Worm (Caenorhabditis elegans) whole organism, late embryonic: ENCODE data around the gene srxa-13.

Experiments used
- C08G9.2 ChIP-seq: sonication (generic microtip); optimal IDR thresholded peaks from 2 replicates; lab custom pipeline; 2016; ENCODE audit warnings: mild to moderate bottlenecking, missing genetic modification characterization, moderate library complexity, missing compliant biosample characterization
- F13H6.1 ChIP-seq: sonication (generic microtip); optimal IDR thresholded peaks from 2 replicates; lab custom pipeline; 2016; ENCODE audit warnings: missing genetic modification characterization, missing compliant biosample characterization
- ahr-1 ChIP-seq: sonication (generic microtip); optimal IDR thresholded peaks from 2 replicates; lab custom pipeline; 2016; ENCODE audit warnings: missing genetic modification characterization, missing compliant biosample characterization
- ceh-18 ChIP-seq: sonication (generic microtip); optimal IDR thresholded peaks from 2 replicates; lab custom pipeline; 2016; ENCODE audit warnings: missing genetic modification characterization, missing compliant biosample characterization
- ceh-19 ChIP-seq: fragments of 200-800 bp; sonication (Bioruptor generic); optimal IDR thresholded peaks from 2 replicates; lab custom pipeline; 2018; ENCODE audit warnings: mild to moderate bottlenecking, missing genetic modification characterization, missing compliant biosample characterization
- ceh-22 ChIP-seq: sonication (generic microtip); optimal IDR thresholded peaks from 2 replicates; lab custom pipeline; 2017; ENCODE audit warnings: missing biosample characterization, missing genetic modification characterization
- ceh-24 ChIP-seq: sonication (generic microtip); optimal IDR thresholded peaks from 2 replicates; lab custom pipeline; 2016; ENCODE audit warnings: mild to moderate bottlenecking, missing genetic modification characterization, missing compliant biosample characterization
- ceh-31 ChIP-seq: sonication (generic microtip); optimal IDR thresholded peaks from 2 replicates; lab custom pipeline; 2016; ENCODE audit warnings: missing genetic modification characterization, missing compliant biosample characterization
- ceh-34 ChIP-seq: sonication (generic microtip); optimal IDR thresholded peaks from 2 replicates; lab custom pipeline; 2016; ENCODE audit warnings: mild to moderate bottlenecking, missing genetic modification characterization, missing compliant biosample characterization
- che-1 ChIP-seq: sonication (generic microtip); optimal IDR thresholded peaks from 2 replicates; lab custom pipeline; 2016; ENCODE audit warnings: mild to moderate bottlenecking, missing genetic modification characterization, missing compliant biosample characterization
- dve-1 ChIP-seq: sonication (generic microtip); optimal IDR thresholded peaks from 2 replicates; lab custom pipeline; 2017; ENCODE audit warnings: antibody characterized with exemption, mild to moderate bottlenecking, missing genetic modification characterization, missing compliant biosample characterization
- elt-4 ChIP-seq: sonication (generic microtip); optimal IDR thresholded peaks from 2 replicates; lab custom pipeline; 2016; ENCODE audit warnings: missing genetic modification characterization, missing compliant biosample characterization
- ets-4 ChIP-seq: sonication (generic microtip); optimal IDR thresholded peaks from 2 replicates; lab custom pipeline; 2016; ENCODE audit warnings: missing genetic modification characterization, missing compliant biosample characterization
- eyg-1 ChIP-seq: sonication (generic microtip); optimal IDR thresholded peaks from 2 replicates; lab custom pipeline; 2016; ENCODE audit warnings: missing genotype, missing genetic modification characterization, missing compliant biosample characterization
- hlh-15 ChIP-seq: sonication (generic microtip); optimal IDR thresholded peaks from 2 replicates; lab custom pipeline; 2016; ENCODE audit warnings: missing genetic modification characterization, missing compliant biosample characterization
- hlh-6 ChIP-seq: sonication (generic microtip); optimal IDR thresholded peaks from 2 replicates; lab custom pipeline; 2016; ENCODE audit warnings: missing genotype, missing genetic modification characterization, missing compliant biosample characterization
- lim-6 ChIP-seq: sonication (generic microtip); optimal IDR thresholded peaks from 2 replicates; lab custom pipeline; 2016; ENCODE audit warnings: missing genetic modification characterization, missing compliant biosample characterization
- lin-11 ChIP-seq: fragments of 200-800 bp; sonication (Bioruptor generic); optimal IDR thresholded peaks from 2 replicates; lab custom pipeline; 2018; ENCODE audit warnings: mild to moderate bottlenecking, missing genetic modification characterization, missing compliant biosample characterization
- madf-2 ChIP-seq: sonication (generic microtip); optimal IDR thresholded peaks from 2 replicates; lab custom pipeline; 2017; ENCODE audit warnings: missing genetic modification characterization, missing compliant biosample characterization
- mec-3 ChIP-seq: sonication (generic microtip); optimal IDR thresholded peaks from 2 replicates; lab custom pipeline; 2016; ENCODE audit warnings: borderline replicate concordance, missing genetic modification characterization, missing compliant biosample characterization
- nhr-11 ChIP-seq: fragments of 150-350 bp; optimal IDR thresholded peaks from 2 replicates; lab custom pipeline; 2014; ENCODE audit warnings: missing biosample characterization, missing genetic modification characterization
- odd-2 ChIP-seq: sonication (generic microtip); optimal IDR thresholded peaks from 2 replicates; lab custom pipeline; 2017; ENCODE audit warnings: antibody characterized with exemption, mild to moderate bottlenecking, missing genetic modification characterization, missing compliant biosample characterization
- pha-2 ChIP-seq: sonication (generic microtip); optimal IDR thresholded peaks from 2 replicates; lab custom pipeline; 2017; ENCODE audit warnings: mild to moderate bottlenecking, missing genetic modification characterization, missing compliant biosample characterization
- pros-1 ChIP-seq: fragments of 150-350 bp; optimal IDR thresholded peaks from 2 replicates; lab custom pipeline; 2014; ENCODE audit warnings: missing biosample characterization, missing genetic modification reagents, missing genetic modification characterization
- ref-2 ChIP-seq: sonication (generic microtip); optimal IDR thresholded peaks from 2 replicates; lab custom pipeline; 2016; ENCODE audit warnings: missing genetic modification characterization, missing compliant biosample characterization
- rnt-1 ChIP-seq: sonication (generic microtip); optimal IDR thresholded peaks from 2 replicates; lab custom pipeline; 2016; ENCODE audit warnings: missing genetic modification characterization, missing compliant biosample characterization
- sdc-2 ChIP-seq: sonication (generic microtip); optimal IDR thresholded peaks from 2 replicates; lab custom pipeline; 2016; ENCODE audit warnings: missing genotype, missing genetic modification characterization, missing compliant biosample characterization
- sox-2 ChIP-seq: fragments of 200-800 bp; sonication (Bioruptor generic); IDR thresholded peaks from 2 replicates; pipeline ENCODE4 v1.3.6; 2022; ENCODE audit warnings: missing genetic modification reagents, missing genetic modification characterization, missing compliant biosample characterization
- sox-4 ChIP-seq: sonication (generic microtip); optimal IDR thresholded peaks from 2 replicates; lab custom pipeline; 2017; ENCODE audit warnings: mild to moderate bottlenecking, missing genetic modification characterization, inconsistent platforms, missing compliant biosample characterization
- tbx-7 ChIP-seq: sonication (generic microtip); optimal IDR thresholded peaks from 2 replicates; lab custom pipeline; 2016; ENCODE audit warnings: missing genotype, missing genetic modification characterization, missing compliant biosample characterization
- unc-3 ChIP-seq, 2 experiments: fragments of 200-800 bp in 1 of 2; sonication (Bioruptor generic) in 1 of 2; sonication (generic microtip) in 1 of 2; conservative IDR thresholded peaks in 1 of 2; optimal IDR thresholded peaks in 1 of 2; 2 replicates each; pipeline versions ENCODE4 v1.3.6 to Lab custom; 2016 to 2022; ENCODE audit warnings: missing compliant biosample characterization in 2 of 2, missing genetic modification characterization in 2 of 2, missing genetic modification reagents in 1 of 2
- unc-42 ChIP-seq: sonication (generic microtip); optimal IDR thresholded peaks from 2 replicates; lab custom pipeline; 2016; ENCODE audit warnings: missing genotype, missing genetic modification characterization, missing compliant biosample characterization
- unc-86 ChIP-seq: sonication (generic microtip); optimal IDR thresholded peaks from 2 replicates; lab custom pipeline; 2016; ENCODE audit warnings: missing genetic modification characterization, missing compliant biosample characterization
- zip-5 ChIP-seq: sonication (generic microtip); optimal IDR thresholded peaks from 2 replicates; lab custom pipeline; 2016; ENCODE audit warnings: missing genetic modification characterization, missing compliant biosample characterization

Gene srxa-13

DNA sequence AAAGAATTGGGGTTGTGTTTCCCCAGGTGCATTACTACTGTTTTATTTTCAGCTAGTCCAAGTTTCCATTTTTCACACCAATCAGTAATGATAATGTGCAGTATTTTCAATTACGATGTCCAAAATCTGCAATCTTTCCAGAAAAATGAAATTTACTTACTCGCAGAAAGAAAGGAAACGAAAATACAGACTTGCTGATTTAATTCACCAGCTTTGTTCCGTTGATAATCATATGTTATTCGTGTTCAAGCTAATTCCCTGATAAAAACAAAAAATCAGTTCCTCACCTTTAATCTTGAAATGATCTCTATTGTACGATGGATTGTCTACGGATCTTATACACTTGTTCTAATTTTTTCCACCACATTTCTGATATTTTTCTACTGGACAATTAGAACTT is 5.8 kb upstream of the srxa-13 start, which contains the start of gene srxa-11:
TSS of gene srxa-11 (plus strand) at position 301 of the 400 bp plus-strand sequence.
- TF ChIP-seq pros-1 (tag; lab: Kevin White, UChicago) (no peak), odd-2 (no peak)

DNA sequence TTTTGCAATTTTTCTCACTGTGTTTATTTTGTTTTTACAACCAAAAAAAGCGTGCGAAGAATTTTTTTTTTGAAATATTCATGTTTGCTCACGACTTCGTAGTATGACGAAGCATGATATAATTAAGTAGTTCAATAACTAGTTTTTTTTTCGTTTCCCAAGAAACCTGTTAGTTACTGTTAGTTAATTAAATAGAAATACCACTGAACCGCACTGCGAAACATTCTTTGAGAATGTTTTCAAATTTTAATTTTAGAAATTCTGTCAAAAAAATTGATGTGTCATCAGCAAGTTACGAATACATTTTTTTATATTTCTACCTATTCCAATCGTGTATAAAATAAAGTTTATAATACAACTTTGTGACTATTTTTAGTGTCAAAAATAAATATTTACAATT is 3.2 kb upstream of the srxa-13 start, which contains the start of gene srxa-12:
TSS of gene srxa-12 (plus strand) at position 301 of the 400 bp plus-strand sequence.
- TF ChIP-seq lim-6 (tag; lab: Kevin White, UChicago) (no peak), C08G9.2 (tag; lab: Kevin White, UChicago) (no peak), eyg-1 (tag; lab: Kevin White, UChicago) (no peak), odd-2 (no peak)
- TF ChIP-seq, all 69 proteins: peak for 0

DNA sequence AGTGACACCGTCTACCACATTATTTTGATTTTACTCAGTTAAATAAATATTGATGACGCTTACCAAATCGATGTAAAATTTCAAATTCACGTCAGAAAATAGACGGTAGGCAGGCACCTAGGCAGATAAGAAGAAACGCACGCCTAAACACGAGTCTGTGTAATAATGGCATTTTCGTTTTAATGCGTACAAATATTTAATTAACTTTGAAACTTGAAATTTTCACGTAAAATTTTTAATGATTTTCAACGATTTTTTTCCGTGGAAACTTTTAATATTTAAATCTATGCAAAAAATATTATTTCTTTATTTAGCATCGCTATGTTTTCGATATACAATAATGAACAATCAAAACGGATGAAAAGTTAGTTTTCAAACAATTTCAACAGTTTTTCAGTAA is 1.6 kb downstream of the srxa-13 start, which contains the start of gene C06B3.16:
TSS of gene C06B3.16 (plus strand) at position 301 of the 400 bp plus-strand sequence.
- TF ChIP-seq zip-5 (tag; lab: Kevin White, UChicago) (no peak), ceh-19 (GFP tag; lab: Kevin White, UChicago) (no peak), sox-4 (tag; lab: Kevin White, UChicago) (no peak), madf-2 (no peak), lin-11 (tag; lab: Kevin White, UChicago) (no peak)

DNA sequence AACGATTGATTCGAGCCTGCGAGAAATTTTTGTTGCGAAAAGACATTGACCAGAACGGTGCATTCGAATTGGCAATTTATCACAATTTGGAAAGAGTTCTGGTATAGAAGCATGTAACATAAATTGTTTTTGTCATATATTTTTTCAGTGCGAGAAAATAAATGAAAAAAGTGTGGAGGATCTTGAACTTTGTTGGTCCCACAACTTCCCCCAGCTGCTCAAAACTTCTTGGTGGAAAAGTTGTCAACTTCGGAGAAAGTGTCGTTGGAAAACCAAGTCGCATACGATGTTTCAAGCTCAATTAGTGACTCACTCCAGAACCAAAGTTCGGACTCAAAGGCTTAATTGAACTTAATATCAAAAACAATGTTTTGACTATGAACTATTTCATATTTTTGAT is 2.3 kb downstream of the srxa-13 start:
- no peak for TF ChIP-seq unc-86
- no peak for TF ChIP-seq ceh-34 (tag; lab: Kevin White, UChicago)
- no peak for TF ChIP-seq hlh-6
- no peak for TF ChIP-seq rnt-1 (tag; lab: Kevin White, UChicago)
- no peak for TF ChIP-seq unc-42 (tag; lab: Kevin White, UChicago)
- TF ChIP-seq elt-4: no peak

DNA sequence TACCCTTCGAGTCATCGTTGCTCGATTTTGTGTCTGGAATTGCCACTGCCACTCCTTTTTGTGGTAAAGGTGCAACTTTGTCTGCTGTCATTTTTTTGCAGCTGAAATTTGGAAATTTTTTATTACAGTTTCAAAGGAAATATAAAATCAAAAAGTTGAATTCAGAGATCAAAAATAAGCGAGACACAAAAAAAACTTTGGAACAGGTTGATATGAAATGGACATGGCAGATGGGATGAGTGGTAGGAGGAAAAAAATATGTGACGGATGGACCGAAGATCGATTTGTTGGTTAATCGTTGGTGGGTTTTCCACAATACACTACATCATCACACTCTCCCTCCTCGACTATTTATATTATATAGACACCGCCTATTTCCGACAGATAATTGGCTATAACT is 4.9 kb downstream of the srxa-13 start, which contains the start of gene R10D12.1:
TSS of gene R10D12.1 (minus strand) at position 101 of the 400 bp plus-strand sequence.
- TF ChIP-seq ceh-22 (tag; lab: Kevin White, UChicago): no peak
- TF ChIP-seq ceh-31: no peak
- TF ChIP-seq lin-11 (tag; lab: Kevin White, UChicago): no peak
- TF ChIP-seq ahr-1 (tag; lab: Kevin White, UChicago): no peak
- no peak for TF ChIP-seq hlh-15 (tag; lab: Kevin White, UChicago)
- TF ChIP-seq mec-3 (tag; lab: Kevin White, UChicago): no peak
- no peak for TF ChIP-seq odd-2
- TF ChIP-seq sox-2 (GFP tag; lab: Robert Waterston, UW): no peak
- TF ChIP-seq unc-3 (GFP tag; conservative IDR thresholded peaks at IDR 0.05; lab: Robert Waterston, UW): no peak
- TF ChIP-seq unc-3 (tag; optimal IDR thresholded peaks at IDR 0.05; lab: Kevin White, UChicago): no peak
- no peak for TF ChIP-seq unc-42 (tag; lab: Kevin White, UChicago)
- no peak for TF ChIP-seq ref-2
- no peak for TF ChIP-seq che-1 (tag; lab: Kevin White, UChicago)
- no peak for TF ChIP-seq nhr-11 (tag; lab: Kevin White, UChicago)
- TF ChIP-seq, all 69 proteins: peak for 0

DNA sequence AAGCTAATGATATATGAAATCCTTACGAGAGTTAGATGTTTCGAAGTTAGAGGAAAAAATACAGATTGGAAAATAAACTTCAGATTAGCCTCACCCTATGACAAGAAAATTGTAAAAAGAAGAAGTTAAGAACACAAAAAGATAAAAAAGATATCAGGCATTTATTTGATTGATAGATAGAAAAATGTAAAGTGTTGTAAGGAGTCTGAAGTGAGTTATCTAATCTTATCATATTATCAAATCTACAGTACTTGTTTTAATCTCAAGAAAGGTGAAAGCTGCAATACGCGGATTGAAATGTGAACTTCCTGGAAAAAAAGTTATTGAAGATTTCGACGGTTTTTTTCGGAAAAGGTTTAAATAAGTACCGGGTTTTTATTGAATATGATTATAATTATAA is 5.8 kb downstream of the srxa-13 start:
- TF ChIP-seq pha-2 (no peak), tbx-7 (tag; lab: Kevin White, UChicago) (no peak), C08G9.2 (tag; lab: Kevin White, UChicago) (no peak), sdc-2 (tag; lab: Kevin White, UChicago) (no peak), ceh-24 (tag; lab: Kevin White, UChicago) (no peak), pros-1 (tag; lab: Kevin White, UChicago) (no peak), ets-4 (tag; lab: Kevin White, UChicago) (no peak), ceh-31 (no peak), ceh-18 (tag; lab: Kevin White, UChicago) (no peak), lim-6 (tag; lab: Kevin White, UChicago) (no peak), dve-1 (tag; lab: Kevin White, UChicago) (no peak), hlh-15 (tag; lab: Kevin White, UChicago) (no peak), F13H6.1 (tag; lab: Kevin White, UChicago) (no peak), ahr-1 (tag; lab: Kevin White, UChicago) (no peak), ceh-34 (tag; lab: Kevin White, UChicago) (no peak)
